Worm (Caenorhabditis elegans): Measurements from ENCODE around the gene T24A6.16.
A peak's percentile ranks its signal among the peaks of the same experiment; 100 is the strongest.

Gene T24A6.16

DNA sequence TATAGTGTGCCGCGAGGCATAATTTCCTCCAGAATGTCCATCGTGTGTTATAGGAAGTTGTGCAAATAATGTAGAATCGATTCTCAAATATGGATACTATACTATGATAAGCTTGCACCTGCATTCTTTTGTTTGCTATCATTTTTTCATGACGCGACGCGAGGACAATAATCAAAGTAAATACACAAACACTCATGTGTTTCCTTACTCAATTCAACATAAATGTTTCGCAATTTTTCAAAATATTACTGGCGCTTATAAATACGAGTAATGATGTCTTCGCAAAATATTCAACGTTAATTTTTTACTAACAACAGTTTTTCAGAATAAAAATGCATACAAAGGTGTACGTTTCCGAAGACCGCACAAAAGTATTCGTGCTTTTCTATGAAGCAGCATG is 39.5 kb downstream of the T24A6.16 start, which contains the start of gene irg-1 (continued):
- no peak for TF ChIP-seq attf-4 (tag; optimal IDR thresholded peaks at IDR 0.05)
- TF ChIP-seq php-3 (GFP tag; IDR thresholded peaks at IDR 0.05) = no peak
- TF ChIP-seq F44E2.7 (GFP tag; IDR thresholded peaks at IDR 0.05) = no peak
- no peak for TF ChIP-seq ceh-44 (GFP tag; IDR thresholded peaks at IDR 0.05)
- no peak for TF ChIP-seq hmg-1.1 (GFP tag; IDR thresholded peaks at IDR 0.05)
- no peak for TF ChIP-seq jun-1 (tag; optimal IDR thresholded peaks at IDR 0.05)
- no peak for TF ChIP-seq nhr-76 (tag; optimal IDR thresholded peaks at IDR 0.05)
- no peak for TF ChIP-seq ceh-20 (GFP tag; IDR thresholded peaks at IDR 0.05)
- no peak for TF ChIP-seq lim-7 (GFP tag; IDR thresholded peaks at IDR 0.05)

DNA sequence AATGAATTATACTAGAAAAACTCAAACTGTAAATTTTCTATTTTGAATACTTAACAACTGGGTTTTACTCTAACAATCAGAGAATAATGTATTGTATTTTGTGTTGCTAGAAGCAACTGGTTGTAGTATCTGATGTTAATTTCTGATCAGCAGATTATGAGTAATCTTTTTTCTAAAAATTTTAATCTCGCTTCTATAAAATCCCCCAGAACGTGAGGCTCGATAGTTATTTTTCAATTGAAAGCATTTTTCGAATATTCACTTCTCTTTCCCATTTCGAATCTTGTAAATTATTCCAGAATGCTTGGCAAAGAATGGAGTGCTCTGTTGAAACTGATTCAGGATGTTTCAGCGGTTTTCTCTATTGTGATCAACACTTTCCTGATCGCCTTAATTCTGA is 44.8 kb downstream of the T24A6.16 start, which contains the start of gene str-227:
Gene str-227, plus strand, starts transcription at position 301 of the 400 bp plus-strand sequence.
- TF ChIP-seq pqm-1 (tag; optimal IDR thresholded peaks at IDR 0.05) (no peak), F10B5.3 (tag; optimal IDR thresholded peaks at IDR 0.05) (no peak), F49E8.2 (tag; optimal IDR thresholded peaks at IDR 0.05; ENCODE audit: borderline replicate concordance) (no peak), vab-7 (GFP tag; IDR thresholded peaks at IDR 0.05) (no peak), egl-43 (GFP tag; IDR thresholded peaks at IDR 0.05) (no peak), daf-8 (GFP tag; IDR thresholded peaks at IDR 0.05) (no peak), unc-62 (GFP tag; optimal IDR thresholded peaks at IDR 0.05 in 1 of 2) (peak in 1 of 2 experiments; percentile 2), unc-62 (tag; optimal IDR thresholded peaks at IDR 0.05) (no peak), ceh-44 (GFP tag; IDR thresholded peaks at IDR 0.05) (no peak)

DNA sequence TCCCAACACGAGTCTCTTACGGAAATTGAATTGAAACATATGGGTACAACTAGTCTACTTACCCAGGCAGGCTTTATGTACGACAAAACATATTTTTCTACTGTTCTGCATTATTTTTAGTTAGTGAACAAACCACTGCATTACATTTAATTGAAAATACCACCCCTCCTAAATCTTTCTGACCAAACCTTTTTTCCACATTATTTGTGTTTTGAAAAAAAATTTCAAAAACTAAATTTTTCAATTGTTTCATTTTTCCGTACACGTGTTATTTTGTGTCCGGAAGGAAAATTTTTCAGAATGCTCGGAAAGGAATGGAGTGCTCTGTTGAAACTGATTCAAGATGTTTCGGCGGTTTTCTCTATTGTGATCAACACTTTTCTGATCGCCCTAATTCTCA is 50.3 kb downstream of the T24A6.16 start, which contains the start of gene str-226:
Gene str-226, plus strand, starts transcription at position 301 of the 400 bp plus-strand sequence.
- TF ChIP-seq F10B5.3 (tag; optimal IDR thresholded peaks at IDR 0.05) (no peak), arid-1 (GFP tag; conservative IDR thresholded peaks at IDR 0.05) (no peak), tag-97 (GFP tag; IDR thresholded peaks at IDR 0.05) (no peak)

Data from whole organism, L4 larva.